Worm (Caenorhabditis elegans) whole organism, late embryonic: Measurements from ENCODE around the gene T14G11.1.

Experiments used
- C08G9.2 ChIP-seq: sonication (generic microtip); optimal IDR thresholded peaks from 2 replicates; lab custom pipeline; 2016; ENCODE audit warnings: mild to moderate bottlenecking, missing genetic modification characterization, moderate library complexity, missing compliant biosample characterization
- C38D4.7 ChIP-seq: fragments of 200-800 bp; sonication (Bioruptor generic); optimal IDR thresholded peaks from 2 replicates; lab custom pipeline; 2018; ENCODE audit warnings: mild to moderate bottlenecking, missing genetic modification characterization, moderate library complexity, missing compliant biosample characterization
- F13H6.1 ChIP-seq: sonication (generic microtip); optimal IDR thresholded peaks from 2 replicates; lab custom pipeline; 2016; ENCODE audit warnings: missing genetic modification characterization, missing compliant biosample characterization
- K09A11.1 ChIP-seq: sonication (generic microtip); optimal IDR thresholded peaks from 2 replicates; lab custom pipeline; 2017; ENCODE audit warnings: antibody characterized with exemption, mild to moderate bottlenecking, missing genetic modification characterization, missing compliant biosample characterization; ENCODE audit not compliant: insufficient read depth
- ama-1 ChIP-seq: fragments of 150-350 bp; optimal IDR thresholded peaks from 2 replicates; lab custom pipeline; 2014
- ceh-14 ChIP-seq: sonication (generic microtip); optimal IDR thresholded peaks from 2 replicates; lab custom pipeline; 2016; ENCODE audit warnings: missing genotype, missing genetic modification characterization, missing compliant biosample characterization
- ceh-19 ChIP-seq: fragments of 200-800 bp; sonication (Bioruptor generic); optimal IDR thresholded peaks from 2 replicates; lab custom pipeline; 2018; ENCODE audit warnings: mild to moderate bottlenecking, missing genetic modification characterization, missing compliant biosample characterization
- ceh-30 ChIP-seq: fragments of 150-350 bp; optimal IDR thresholded peaks from 2 replicates; lab custom pipeline; 2014; ENCODE audit warnings: missing biosample characterization, missing genetic modification characterization
- ceh-31 ChIP-seq: sonication (generic microtip); optimal IDR thresholded peaks from 2 replicates; lab custom pipeline; 2016; ENCODE audit warnings: missing genetic modification characterization, missing compliant biosample characterization
- ceh-34 ChIP-seq: sonication (generic microtip); optimal IDR thresholded peaks from 2 replicates; lab custom pipeline; 2016; ENCODE audit warnings: mild to moderate bottlenecking, missing genetic modification characterization, missing compliant biosample characterization
- ceh-45 ChIP-seq: fragments of 200-800 bp; sonication (Bioruptor generic); IDR thresholded peaks from 2 replicates; pipeline ENCODE4 v1.3.6; 2022; ENCODE audit warnings: missing genetic modification reagents, missing genetic modification characterization, missing compliant biosample characterization
- ceh-6 ChIP-seq: fragments of 200-800 bp; sonication (Bioruptor generic); optimal IDR thresholded peaks from 2 replicates; lab custom pipeline; 2018; ENCODE audit warnings: mild to moderate bottlenecking, missing genetic modification characterization, missing compliant biosample characterization
- che-1 ChIP-seq: sonication (generic microtip); optimal IDR thresholded peaks from 2 replicates; lab custom pipeline; 2016; ENCODE audit warnings: mild to moderate bottlenecking, missing genetic modification characterization, missing compliant biosample characterization
- dmd-4 ChIP-seq: sonication (generic microtip); optimal IDR thresholded peaks from 2 replicates; lab custom pipeline; 2016; ENCODE audit warnings: borderline replicate concordance, missing genetic modification characterization, missing compliant biosample characterization
- dve-1 ChIP-seq: sonication (generic microtip); optimal IDR thresholded peaks from 2 replicates; lab custom pipeline; 2017; ENCODE audit warnings: antibody characterized with exemption, mild to moderate bottlenecking, missing genetic modification characterization, missing compliant biosample characterization
- elt-2 ChIP-seq: sonication (generic microtip); optimal IDR thresholded peaks from 2 replicates; lab custom pipeline; 2016; ENCODE audit warnings: missing genetic modification reagents, missing genetic modification characterization, missing compliant biosample characterization
- ets-4 ChIP-seq: sonication (generic microtip); optimal IDR thresholded peaks from 2 replicates; lab custom pipeline; 2016; ENCODE audit warnings: missing genetic modification characterization, missing compliant biosample characterization
- eyg-1 ChIP-seq: sonication (generic microtip); optimal IDR thresholded peaks from 2 replicates; lab custom pipeline; 2016; ENCODE audit warnings: missing genotype, missing genetic modification characterization, missing compliant biosample characterization
- fax-1 ChIP-seq: sonication (generic microtip); optimal IDR thresholded peaks from 2 replicates; lab custom pipeline; 2016; ENCODE audit warnings: missing genotype, missing genetic modification characterization, missing compliant biosample characterization
- gmeb-2 ChIP-seq: sonication (generic microtip); optimal IDR thresholded peaks from 2 replicates; lab custom pipeline; 2016; ENCODE audit warnings: missing genetic modification characterization, inconsistent platforms, missing compliant biosample characterization
- hlh-13 ChIP-seq: fragments of 200-800 bp; sonication (Bioruptor generic); optimal IDR thresholded peaks from 2 replicates; lab custom pipeline; 2018; ENCODE audit warnings: mild to moderate bottlenecking, missing genetic modification characterization, missing compliant biosample characterization
- hlh-15 ChIP-seq: sonication (generic microtip); optimal IDR thresholded peaks from 2 replicates; lab custom pipeline; 2016; ENCODE audit warnings: missing genetic modification characterization, missing compliant biosample characterization
- hlh-6 ChIP-seq: sonication (generic microtip); optimal IDR thresholded peaks from 2 replicates; lab custom pipeline; 2016; ENCODE audit warnings: missing genotype, missing genetic modification characterization, missing compliant biosample characterization
- lim-6 ChIP-seq: sonication (generic microtip); optimal IDR thresholded peaks from 2 replicates; lab custom pipeline; 2016; ENCODE audit warnings: missing genetic modification characterization, missing compliant biosample characterization
- mec-3 ChIP-seq: sonication (generic microtip); optimal IDR thresholded peaks from 2 replicates; lab custom pipeline; 2016; ENCODE audit warnings: borderline replicate concordance, missing genetic modification characterization, missing compliant biosample characterization
- nhr-11 ChIP-seq: fragments of 150-350 bp; optimal IDR thresholded peaks from 2 replicates; lab custom pipeline; 2014; ENCODE audit warnings: missing biosample characterization, missing genetic modification characterization
- nhr-232 ChIP-seq: sonication (generic microtip); optimal IDR thresholded peaks from 2 replicates; lab custom pipeline; 2016; ENCODE audit warnings: missing genetic modification characterization, missing compliant biosample characterization
- odd-2 ChIP-seq: sonication (generic microtip); optimal IDR thresholded peaks from 2 replicates; lab custom pipeline; 2017; ENCODE audit warnings: antibody characterized with exemption, mild to moderate bottlenecking, missing genetic modification characterization, missing compliant biosample characterization
- pag-3 ChIP-seq: sonication (generic microtip); optimal IDR thresholded peaks from 2 replicates; lab custom pipeline; 2016; ENCODE audit warnings: missing compliant biosample characterization, missing genetic modification characterization, borderline replicate concordance
- pax-1 ChIP-seq: fragments of 150-350 bp; optimal IDR thresholded peaks from 2 replicates; lab custom pipeline; 2014; ENCODE audit warnings: missing biosample characterization, missing genetic modification characterization
- pha-2 ChIP-seq: sonication (generic microtip); optimal IDR thresholded peaks from 2 replicates; lab custom pipeline; 2017; ENCODE audit warnings: mild to moderate bottlenecking, missing genetic modification characterization, missing compliant biosample characterization
- pha-4 ChIP-seq: fragments of 150-350 bp; optimal IDR thresholded peaks from 2 replicates; lab custom pipeline; 2018; ENCODE audit warnings: missing biosample characterization, missing genetic modification reagents, missing genetic modification characterization
- pros-1 ChIP-seq: fragments of 150-350 bp; optimal IDR thresholded peaks from 2 replicates; lab custom pipeline; 2014; ENCODE audit warnings: missing biosample characterization, missing genetic modification reagents, missing genetic modification characterization
- ref-2 ChIP-seq: sonication (generic microtip); optimal IDR thresholded peaks from 2 replicates; lab custom pipeline; 2016; ENCODE audit warnings: missing genetic modification characterization, missing compliant biosample characterization
- sdc-2 ChIP-seq: sonication (generic microtip); optimal IDR thresholded peaks from 2 replicates; lab custom pipeline; 2016; ENCODE audit warnings: missing genotype, missing genetic modification characterization, missing compliant biosample characterization
- sox-2 ChIP-seq: fragments of 200-800 bp; sonication (Bioruptor generic); IDR thresholded peaks from 2 replicates; pipeline ENCODE4 v1.3.6; 2022; ENCODE audit warnings: missing genetic modification reagents, missing genetic modification characterization, missing compliant biosample characterization
- syd-9 ChIP-seq: sonication (generic microtip); optimal IDR thresholded peaks from 2 replicates; lab custom pipeline; 2016; ENCODE audit warnings: mild to moderate bottlenecking, missing genetic modification characterization, moderate library complexity, missing compliant biosample characterization
- tbx-2 ChIP-seq: sonication (generic microtip); optimal IDR thresholded peaks from 2 replicates; lab custom pipeline; 2016; ENCODE audit warnings: missing genetic modification characterization, missing compliant biosample characterization
- ttx-3 ChIP-seq: sonication (generic microtip); optimal IDR thresholded peaks from 2 replicates; lab custom pipeline; 2016; ENCODE audit warnings: missing genetic modification reagents, missing genetic modification characterization, missing compliant biosample characterization
- unc-3 ChIP-seq, 2 experiments: fragments of 200-800 bp in 1 of 2; sonication (Bioruptor generic) in 1 of 2; sonication (generic microtip) in 1 of 2; conservative IDR thresholded peaks in 1 of 2; optimal IDR thresholded peaks in 1 of 2; 2 replicates each; pipeline versions ENCODE4 v1.3.6 to Lab custom; 2016 to 2022; ENCODE audit warnings: missing compliant biosample characterization in 2 of 2, missing genetic modification characterization in 2 of 2, missing genetic modification reagents in 1 of 2
- unc-42 ChIP-seq: sonication (generic microtip); optimal IDR thresholded peaks from 2 replicates; lab custom pipeline; 2016; ENCODE audit warnings: missing genotype, missing genetic modification characterization, missing compliant biosample characterization
- unc-55 ChIP-seq: sonication (generic microtip); optimal IDR thresholded peaks from 2 replicates; lab custom pipeline; 2017; ENCODE audit warnings: missing biosample characterization, missing genetic modification reagents, missing genetic modification characterization
- unc-86 ChIP-seq: sonication (generic microtip); optimal IDR thresholded peaks from 2 replicates; lab custom pipeline; 2016; ENCODE audit warnings: missing genetic modification characterization, missing compliant biosample characterization
- zip-5 ChIP-seq: sonication (generic microtip); optimal IDR thresholded peaks from 2 replicates; lab custom pipeline; 2016; ENCODE audit warnings: missing genetic modification characterization, missing compliant biosample characterization
- ztf-16 ChIP-seq: sonication (generic microtip); optimal IDR thresholded peaks from 2 replicates; lab custom pipeline; 2017; ENCODE audit warnings: missing genetic modification characterization, missing compliant biosample characterization

The T14G11.1 gene

ce11 chrX:2673272-2673671, 15.5 kb upstream of the T14G11.1 start, which contains the start of gene ser-7:
Gene ser-7, plus strand, starts transcription at chrX:2673572.
- TF ChIP-seq ets-4 (tag; lab: Kevin White, UChicago): no peak
- no peak for TF ChIP-seq ttx-3 (tag; lab: Kevin White, UChicago)
- TF ChIP-seq pha-4: no peak
- TF ChIP-seq dmd-4 (tag; lab: Kevin White, UChicago): no peak
- no peak for TF ChIP-seq F13H6.1
- no peak for TF ChIP-seq unc-86 (tag; lab: Kevin White, UChicago)
- TF ChIP-seq ceh-45 (GFP tag; lab: Robert Waterston, UW): no peak
- no peak for TF ChIP-seq zip-5 (tag; lab: Kevin White, UChicago)
- no peak for TF ChIP-seq pag-3
- no peak for TF ChIP-seq pros-1 (tag; lab: Kevin White, UChicago)
- TF ChIP-seq elt-2 (tag; lab: Kevin White, UChicago): no peak
- no peak for TF ChIP-seq fax-1 (tag; lab: Kevin White, UChicago)
- no peak for TF ChIP-seq ref-2
- TF ChIP-seq lim-6 (tag; lab: Kevin White, UChicago): no peak

DNA sequence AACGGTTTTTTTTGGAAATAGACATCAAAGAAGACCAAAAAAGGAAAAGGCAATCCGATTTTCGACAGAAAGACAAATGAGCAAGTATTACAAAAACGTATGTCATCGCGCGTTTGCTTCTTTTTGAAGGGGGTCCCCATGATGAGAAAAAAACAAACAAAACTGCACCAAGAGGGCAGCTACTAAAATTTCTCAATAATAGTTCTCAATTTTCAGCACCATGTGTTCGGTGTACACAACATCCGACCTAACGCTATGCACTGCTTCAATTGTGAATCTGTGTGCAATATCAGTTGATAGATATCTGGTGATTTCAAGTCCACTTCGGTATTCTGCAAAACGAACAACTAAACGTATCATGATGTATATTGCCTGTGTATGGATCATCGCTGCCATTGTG, 14.3 kb upstream of the T14G11.1 start:
- no peak for TF ChIP-seq C08G9.2 (tag; lab: Kevin White, UChicago)
- TF ChIP-seq ttx-3 (tag; lab: Kevin White, UChicago): no peak
- no peak for TF ChIP-seq lim-6 (tag; lab: Kevin White, UChicago)
- TF ChIP-seq eyg-1 (tag; lab: Kevin White, UChicago): no peak
- TF ChIP-seq, all 69 proteins: peak for 0

DNA sequence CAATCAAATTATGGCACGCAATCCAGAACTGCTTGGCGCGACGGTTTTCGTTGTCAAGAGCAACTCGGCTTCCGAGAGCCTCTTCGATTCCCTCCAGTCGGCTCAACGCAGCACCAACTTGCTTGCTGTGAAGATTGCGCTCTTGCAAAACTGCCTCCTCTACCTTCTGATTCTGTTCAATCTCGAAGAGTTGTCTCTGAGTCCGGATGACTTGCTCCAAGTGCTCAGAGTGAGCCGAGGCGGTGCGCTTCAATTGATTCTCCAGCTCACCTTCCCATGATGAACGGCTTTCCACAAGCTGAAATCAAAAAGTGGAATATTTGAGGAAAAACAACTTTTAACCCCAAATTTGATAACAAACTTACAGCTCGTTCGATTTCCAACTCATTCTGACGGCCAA, 4.3 kb upstream of the T14G11.1 start:
- TF ChIP-seq hlh-13 (GFP tag; lab: Kevin White, UChicago) (no peak), C08G9.2 (tag; lab: Kevin White, UChicago) (no peak), tbx-2 (tag; lab: Kevin White, UChicago) (no peak), mec-3 (tag; lab: Kevin White, UChicago) (no peak), nhr-232 (tag; lab: Kevin White, UChicago) (no peak), pag-3 (no peak), ceh-31 (tag; lab: Kevin White, UChicago) (no peak), ceh-30 (no peak), pha-2 (no peak), che-1 (no peak), hlh-15 (tag; lab: Kevin White, UChicago) (no peak), hlh-6 (tag; lab: Kevin White, UChicago) (no peak), ceh-19 (GFP tag; lab: Kevin White, UChicago) (no peak), elt-2 (tag; lab: Kevin White, UChicago) (no peak), sox-2 (GFP tag; lab: Robert Waterston, UW) (no peak)
- TF ChIP-seq, all 69 proteins: peak for 0

DNA sequence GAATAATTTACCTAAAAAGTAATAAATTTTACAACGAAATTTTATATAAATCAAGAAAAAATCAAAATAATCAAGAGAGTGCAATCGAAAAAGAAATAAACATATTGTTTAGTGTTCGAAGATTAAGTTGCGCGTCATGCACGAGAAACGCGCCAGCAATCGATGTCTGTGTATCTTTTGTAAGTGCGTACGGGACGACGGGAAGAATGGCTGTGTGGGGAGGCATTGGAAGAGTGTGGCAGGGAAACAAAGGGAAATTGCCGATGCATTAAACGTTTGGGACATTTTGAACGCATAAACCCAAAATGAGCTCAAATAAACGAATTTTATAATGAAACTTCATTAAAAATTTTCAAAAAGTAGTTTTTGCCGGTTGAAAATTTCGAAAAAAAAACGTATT, 1.6 kb upstream of the T14G11.1 start, which contains the start of gene immt-1:
TSS of gene immt-1 (minus strand) at position 11 of the 400 bp plus-strand sequence.
- TF ChIP-seq C38D4.7 (peak; percentile 14), sdc-2 (tag; lab: Kevin White, UChicago) (no peak), sox-2 (GFP tag; lab: Robert Waterston, UW) (peak; percentile 50; the same call in 1 of the 2 replicates), nhr-11 (tag; lab: Kevin White, UChicago) (no peak), ama-1 (lab: Kevin White, UChicago) (no peak), ceh-6 (no peak), ceh-31 (tag; lab: Kevin White, UChicago) (peak; percentile 82), syd-9 (tag; lab: Kevin White, UChicago) (no peak), dmd-4 (tag; lab: Kevin White, UChicago) (peak; percentile 34), gmeb-2 (tag; lab: Kevin White, UChicago) (no peak), ref-2 (peak; percentile 32), odd-2 (no peak), unc-86 (tag; lab: Kevin White, UChicago) (peak; percentile 30), tbx-2 (tag; lab: Kevin White, UChicago) (peak; percentile 72), pros-1 (tag; lab: Kevin White, UChicago) (peak; percentile 28), unc-42 (tag; lab: Kevin White, UChicago) (peak; percentile 62), unc-3 (GFP tag; conservative IDR thresholded peaks at IDR 0.05; lab: Robert Waterston, UW) (no peak), unc-3 (tag; optimal IDR thresholded peaks at IDR 0.05; lab: Kevin White, UChicago) (peak; percentile 15), K09A11.1 (no peak), ceh-34 (tag; lab: Kevin White, UChicago) (peak; percentile 8), unc-55 (GFP tag; lab: Kevin White, UChicago) (peak; percentile 70), hlh-6 (tag; lab: Kevin White, UChicago) (no peak), pag-3 (no peak), ceh-30 (no peak), ztf-16 (tag; lab: Kevin White, UChicago) (peak; percentile 46), ceh-14 (tag; lab: Kevin White, UChicago) (peak; percentile 21), dve-1 (tag; lab: Kevin White, UChicago) (peak; percentile 60), pax-1 (tag; lab: Kevin White, UChicago) (peak; percentile 50)
